Fruit fly (Drosophila melanogaster): Measurements from ENCODE around the gene CG31301.

The CG31301 gene

DNA sequence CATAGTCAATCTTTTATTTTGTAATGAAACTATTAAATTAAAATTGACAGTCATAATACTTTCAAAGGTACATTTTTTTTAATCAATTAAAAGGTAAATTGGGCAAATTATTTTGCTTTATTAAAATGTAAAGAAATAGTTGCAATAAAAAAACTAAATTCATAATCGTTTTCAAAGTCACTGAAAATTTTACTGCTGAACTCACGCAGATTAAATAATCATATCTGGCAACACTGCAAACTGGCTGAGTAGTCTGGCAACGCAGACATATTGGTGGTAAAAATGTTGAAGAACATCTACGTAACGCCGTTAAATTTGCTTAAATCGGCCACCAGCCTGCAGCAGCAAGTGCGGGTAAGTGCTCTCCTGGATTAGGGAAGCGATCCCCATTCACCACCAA lies 15.5 kb upstream of the CG31301 start, which contains the start of gene mRpL9 (continued):
- peak; percentile 0 for TF ChIP-seq CG9727 (GFP tag; optimal IDR thresholded peaks at IDR 0.05)
- TF ChIP-seq CG10267 (tag; optimal IDR thresholded peaks at IDR 0.05), result peak; percentile 47
- TF ChIP-seq CG6813 (GFP tag; optimal IDR thresholded peaks at IDR 0.05), result no peak
- peak; percentile 32 for TF ChIP-seq CG17829 (tag; optimal IDR thresholded peaks at IDR 0.05)
- peak; percentile 27; the same call in 1 of the 2 replicates for TF ChIP-seq Scr (GFP tag; IDR thresholded peaks at IDR 0.05; ENCODE audit: partially characterized antibody)
- TF ChIP-seq btn (GFP tag; optimal IDR thresholded peaks at IDR 0.05), result no peak
- TF ChIP-seq fd102C (GFP tag; optimal IDR thresholded peaks at IDR 0.05), result no peak
- no peak for TF ChIP-seq Lim3 (GFP tag; IDR thresholded peaks at IDR 0.05)
- TF ChIP-seq Hmr (GFP tag; optimal IDR thresholded peaks at IDR 0.05), result no peak
- TF ChIP-seq fd64A (GFP tag; optimal IDR thresholded peaks at IDR 0.05), result no peak
- no peak for TF ChIP-seq CG3065 (GFP tag; optimal IDR thresholded peaks at IDR 0.05)
- TF ChIP-seq Opbp (GFP tag; IDR thresholded peaks at IDR 0.05; ENCODE audit: partially characterized antibody), result peak; percentile 38; the same call in 1 of the 3 replicates
- TF ChIP-seq NFAT (GFP tag; IDR thresholded peaks at IDR 0.05), result no peak
- TF ChIP-seq knrl (GFP tag; IDR thresholded peaks at IDR 0.05; ENCODE audit: partially characterized antibody), result peak; percentile 44; the same call in 1 of the 3 replicates
- TF ChIP-seq Awh (GFP tag; IDR thresholded peaks at IDR 0.05), result no peak
- TF ChIP-seq CG4707 (GFP tag; optimal IDR thresholded peaks at IDR 0.05), result no peak
- peak; percentile 30 for TF ChIP-seq CG13624 (GFP tag; optimal IDR thresholded peaks at IDR 0.05)
- TF ChIP-seq ap (GFP tag; IDR thresholded peaks at IDR 0.05), result no peak
- TF ChIP-seq CG14441 (GFP tag; IDR thresholded peaks at IDR 0.05), result no peak
- peak; percentile 52 for TF ChIP-seq phol (tag; optimal IDR thresholded peaks at IDR 0.05)
- no peak for TF ChIP-seq toy (GFP tag; IDR thresholded peaks at IDR 0.05)
- no peak for TF ChIP-seq CG12299 (tag; optimal IDR thresholded peaks at IDR 0.05)
- TF ChIP-seq CG17359 (tag; optimal IDR thresholded peaks at IDR 0.05), result no peak
- peak; percentile 58 for TF ChIP-seq HmgZ (tag; optimal IDR thresholded peaks at IDR 0.05)
- TF ChIP-seq Poxn (GFP tag; IDR thresholded peaks at IDR 0.05), result no peak
- no peak for TF ChIP-seq CG12104 (GFP tag; optimal IDR thresholded peaks at IDR 0.05)
- TF ChIP-seq cwo (GFP tag; optimal IDR thresholded peaks at IDR 0.05), result no peak
- no peak for TF ChIP-seq CG1602 (GFP tag; optimal IDR thresholded peaks at IDR 0.05)
- TF ChIP-seq zf30C (GFP tag; optimal IDR thresholded peaks at IDR 0.05), result peak; percentile 10
- peak; percentile 20 for TF ChIP-seq tin (GFP tag; optimal IDR thresholded peaks at IDR 0.05)
- no peak for TF ChIP-seq ems (GFP tag; optimal IDR thresholded peaks at IDR 0.05)
- TF ChIP-seq CG18619 (GFP tag; optimal IDR thresholded peaks at IDR 0.05), result no peak
- no peak for TF ChIP-seq ac (GFP tag; optimal IDR thresholded peaks at IDR 0.05)
- TF ChIP-seq ci (GFP tag; IDR thresholded peaks at IDR 0.05), result 0 out of 3 replicates have a peak, but pooled peaks have one; percentile 37
- TF ChIP-seq ATbp (GFP tag; optimal IDR thresholded peaks at IDR 0.05), result no peak
- no peak for TF ChIP-seq pho (GFP tag; optimal IDR thresholded peaks at IDR 0.05)
- no peak for TF ChIP-seq fd96Cb (tag; optimal IDR thresholded peaks at IDR 0.05)
- no peak for TF ChIP-seq Dad (GFP tag; optimal IDR thresholded peaks at IDR 0.05)
- no peak for TF ChIP-seq CG14965 (GFP tag; optimal IDR thresholded peaks at IDR 0.05; ENCODE audit: borderline replicate concordance)
- TF ChIP-seq CG7556 (GFP tag; optimal IDR thresholded peaks at IDR 0.05), result no peak
- TF ChIP-seq Ravus (GFP tag; IDR thresholded peaks at IDR 0.05), result no peak
- TF ChIP-seq Dll (GFP tag; IDR thresholded peaks at IDR 0.05; ENCODE audit: partially characterized antibody), result peak; percentile 49; the same call in 2 of the 4 replicates
- TF ChIP-seq CG9609 (GFP tag; optimal IDR thresholded peaks at IDR 0.05), result no peak
- TF ChIP-seq CG32532 (GFP tag; IDR thresholded peaks at IDR 0.05), result peak; percentile 51; the same call in 1 of the 2 replicates
- no peak for TF ChIP-seq ftz-f1 (GFP tag; optimal IDR thresholded peaks at IDR 0.05)
- TF ChIP-seq CG15073 (GFP tag; optimal IDR thresholded peaks at IDR 0.05), result no peak
- peak in 1 of 2 experiments; percentile 34 for TF ChIP-seq tll (GFP tag; optimal IDR thresholded peaks at IDR 0.05)
- no peak for TF ChIP-seq CG8281 (tag; optimal IDR thresholded peaks at IDR 0.05)
- no peak for TF ChIP-seq kni (GFP tag; optimal IDR thresholded peaks at IDR 0.05)
- TF ChIP-seq bab2 (GFP tag; optimal IDR thresholded peaks at IDR 0.05), result no peak
